Fruit fly (Drosophila melanogaster): ENCODE results near the gene Tom.
A peak's percentile ranks its signal among the peaks of the same experiment; 100 is the strongest.

The Tom gene

dm6 chr3L:15005774-15006173 lies 36.6 kb downstream of the Tom start (continued):
- TF ChIP-seq CG6854 (GFP tag; optimal IDR thresholded peaks at IDR 0.05) (no peak), Hr4 (GFP tag; optimal IDR thresholded peaks at IDR 0.05) (peak; percentile 14), acj6 (GFP tag; optimal IDR thresholded peaks at IDR 0.05) (peak; percentile 35), Lpt (GFP tag; optimal IDR thresholded peaks at IDR 0.05) (no peak), CG11762 (GFP tag; optimal IDR thresholded peaks at IDR 0.05; ENCODE audit: insufficient read depth) (no peak), Hr39 (GFP tag; optimal IDR thresholded peaks at IDR 0.05) (no peak), Met (GFP tag; optimal IDR thresholded peaks at IDR 0.05) (peak; percentile 9), lz (GFP tag; optimal IDR thresholded peaks at IDR 0.05) (no peak), CG31627 (GFP tag; optimal IDR thresholded peaks at IDR 0.05) (peak; percentile 2), spab (GFP tag; optimal IDR thresholded peaks at IDR 0.05) (peak; percentile 67), Hr38 (GFP tag; optimal IDR thresholded peaks at IDR 0.05) (no peak), CG11902 (GFP tag; optimal IDR thresholded peaks at IDR 0.05) (no peak), salr (GFP tag; optimal IDR thresholded peaks at IDR 0.05) (peak in 1 of 2 experiments; percentile 27), eg (GFP tag; IDR thresholded peaks at IDR 0.05) (no peak), vri (GFP tag; optimal IDR thresholded peaks at IDR 0.05) (no peak), Ets96B (tag; optimal IDR thresholded peaks at IDR 0.05) (peak; percentile 71), CG4318 (GFP tag; optimal IDR thresholded peaks at IDR 0.05) (no peak), CG6792 (GFP tag; optimal IDR thresholded peaks at IDR 0.05) (peak; percentile 30), CG8119 (GFP tag; IDR thresholded peaks at IDR 0.05) (no peak), Smox (GFP tag; optimal IDR thresholded peaks at IDR 0.05) (peak; percentile 12), CG6276 (GFP tag; optimal IDR thresholded peaks at IDR 0.05) (peak; percentile 10), dsx (GFP tag; optimal IDR thresholded peaks at IDR 0.05; ENCODE audit: poor library complexity, severe bottlenecking) (peak; percentile 67), Eip78C (GFP tag) (peak; percentile 89), CG10669 (GFP tag; optimal IDR thresholded peaks at IDR 0.05) (peak; percentile 51)

dm6 chr3L:15006825-15007224 lies 37.7 kb downstream of the Tom start:
- TF ChIP-seq CG3032 (tag; optimal IDR thresholded peaks at IDR 0.05) (peak; percentile 77), CG8319 (GFP tag; optimal IDR thresholded peaks at IDR 0.05) (peak; percentile 53), CG31627 (GFP tag; optimal IDR thresholded peaks at IDR 0.05) (peak; percentile 59), fd85E (GFP tag; optimal IDR thresholded peaks at IDR 0.05) (no peak), Lpt (GFP tag; optimal IDR thresholded peaks at IDR 0.05) (peak; percentile 74), Sox14 (GFP tag; optimal IDR thresholded peaks at IDR 0.05) (peak; percentile 77), acj6 (GFP tag; optimal IDR thresholded peaks at IDR 0.05) (peak; percentile 80), Gug (GFP tag; IDR thresholded peaks at IDR 0.05) (peak; percentile 86), Hr38 (GFP tag; optimal IDR thresholded peaks at IDR 0.05) (no peak), CG6792 (GFP tag; optimal IDR thresholded peaks at IDR 0.05) (peak; percentile 88), CG10631 (GFP tag; optimal IDR thresholded peaks at IDR 0.05) (peak; percentile 87), Ets96B (tag; optimal IDR thresholded peaks at IDR 0.05) (peak; percentile 80), CG6163 (GFP tag; IDR thresholded peaks at IDR 0.05) (peak; percentile 91), ss (GFP tag; optimal IDR thresholded peaks at IDR 0.05) (peak; percentile 30 to 64), CG6854 (GFP tag; optimal IDR thresholded peaks at IDR 0.05) (no peak), Blimp-1 (GFP tag; optimal IDR thresholded peaks at IDR 0.05) (no peak), svp (GFP tag) (peak; percentile 83), vri (GFP tag; optimal IDR thresholded peaks at IDR 0.05) (peak; percentile 12), CG11902 (GFP tag; optimal IDR thresholded peaks at IDR 0.05) (peak; percentile 49), salr (GFP tag; optimal IDR thresholded peaks at IDR 0.05) (peak; percentile 50 to 65), CG8632 (GFP tag; optimal IDR thresholded peaks at IDR 0.05) (peak; percentile 77), fd59A (GFP tag; optimal IDR thresholded peaks at IDR 0.05) (peak; percentile 54), achi (GFP tag; optimal IDR thresholded peaks at IDR 0.05) (peak; percentile 83), Eip93F (GFP tag; optimal IDR thresholded peaks at IDR 0.05) (no peak), CG11762 (GFP tag; optimal IDR thresholded peaks at IDR 0.05; ENCODE audit: insufficient read depth) (peak; percentile 77), CG8119 (GFP tag; IDR thresholded peaks at IDR 0.05) (peak; percentile 95), spab (GFP tag; optimal IDR thresholded peaks at IDR 0.05) (peak; percentile 56), OdsH (GFP tag; optimal IDR thresholded peaks at IDR 0.05) (peak; percentile 80), CG3919 (GFP tag; optimal IDR thresholded peaks at IDR 0.05) (peak; percentile 86), Eip75B (GFP tag; optimal IDR thresholded peaks at IDR 0.05) (peak; percentile 88), dsx (GFP tag; optimal IDR thresholded peaks at IDR 0.05; ENCODE audit: poor library complexity, severe bottlenecking) (peak; percentile 76), Eip78C (GFP tag) (peak; percentile 97), CG4318 (GFP tag; optimal IDR thresholded peaks at IDR 0.05) (peak; percentile 63), topi (GFP tag; optimal IDR thresholded peaks at IDR 0.05) (peak; percentile 72), lz (GFP tag; optimal IDR thresholded peaks at IDR 0.05) (peak; percentile 79), fkh (GFP tag; optimal IDR thresholded peaks at IDR 0.05) (no peak), Sox15 (GFP tag; optimal IDR thresholded peaks at IDR 0.05) (peak; percentile 41), net (GFP tag; optimal IDR thresholded peaks at IDR 0.05) (peak; percentile 88), Hr39 (GFP tag; optimal IDR thresholded peaks at IDR 0.05) (peak; percentile 62), Met (GFP tag; optimal IDR thresholded peaks at IDR 0.05) (peak; percentile 68), Smox (GFP tag; optimal IDR thresholded peaks at IDR 0.05) (peak; percentile 69), CG32006 (GFP tag; optimal IDR thresholded peaks at IDR 0.05) (peak; percentile 88)

All from whole organism, prepupa.